Worm (Caenorhabditis elegans) whole organism, early embryonic: ENCODE results near the gene sdz-23.

Experiments used
- B0310.2 ChIP-seq: sonication (generic microtip); optimal IDR thresholded peaks from 2 replicates; lab custom pipeline; 2016; ENCODE audit warnings: mild to moderate bottlenecking, missing genetic modification characterization, missing compliant biosample characterization
- F13C5.2 ChIP-seq: sonication (generic microtip); optimal IDR thresholded peaks from 2 replicates; lab custom pipeline; 2017; ENCODE audit warnings: mild to moderate bottlenecking, missing genetic modification characterization, inconsistent platforms, missing compliant biosample characterization
- aly-1 ChIP-seq: sonication (generic microtip); optimal IDR thresholded peaks from 2 replicates; lab custom pipeline; 2016; ENCODE audit warnings: missing genetic modification characterization, missing compliant biosample characterization
- ama-1 ChIP-seq: fragments of 150-350 bp; optimal IDR thresholded peaks from 2 replicates; lab custom pipeline; 2014
- ceh-13 ChIP-seq: fragments of 200-800 bp; sonication (Bioruptor generic); optimal IDR thresholded peaks from 2 replicates; lab custom pipeline; 2018; ENCODE audit warnings: mild to moderate bottlenecking, missing genetic modification characterization, missing compliant biosample characterization
- ceh-36 ChIP-seq: sonication (generic microtip); optimal IDR thresholded peaks from 2 replicates; lab custom pipeline; 2016; ENCODE audit warnings: missing genetic modification characterization, inconsistent platforms, missing compliant biosample characterization
- ets-7 ChIP-seq: sonication (generic microtip); optimal IDR thresholded peaks from 2 replicates; lab custom pipeline; 2016; ENCODE audit warnings: missing genotype, missing genetic modification characterization, missing compliant biosample characterization
- flt-1 ChIP-seq: fragments of 200-800 bp; sonication (Bioruptor generic); IDR thresholded peaks from 2 replicates; pipeline ENCODE4 v1.3.6; 2022; ENCODE audit warnings: missing genetic modification characterization, missing compliant biosample characterization
- hmbx-1 ChIP-seq: sonication (generic microtip); optimal IDR thresholded peaks from 2 replicates; lab custom pipeline; 2016; ENCODE audit warnings: mild to moderate bottlenecking, missing genetic modification characterization, missing compliant biosample characterization
- hmg-4 ChIP-seq: fragments of 200-800 bp; sonication (Bioruptor generic); optimal IDR thresholded peaks from 2 replicates; lab custom pipeline; 2018; ENCODE audit warnings: mild to moderate bottlenecking, missing genetic modification characterization, missing compliant biosample characterization
- hnd-1 ChIP-seq: sonication (generic microtip); optimal IDR thresholded peaks from 2 replicates; lab custom pipeline; 2016; ENCODE audit warnings: missing genetic modification characterization, missing compliant biosample characterization
- pes-1 ChIP-seq: fragments of 200-800 bp; sonication (Bioruptor generic); IDR thresholded peaks from 2 replicates; pipeline ENCODE4 v1.3.6; 2022; ENCODE audit warnings: missing genetic modification reagents, missing genetic modification characterization, missing compliant biosample characterization
- scrt-1 ChIP-seq: fragments of 200-800 bp; sonication (Bioruptor generic); IDR thresholded peaks from 2 replicates; pipeline ENCODE4 v1.3.6; 2022; ENCODE audit warnings: missing genetic modification characterization, missing compliant biosample characterization
- sea-1 ChIP-seq: fragments of 200-800 bp; sonication (Bioruptor generic); conservative IDR thresholded peaks from 2 replicates; pipeline ENCODE4 v1.3.6; 2022; ENCODE audit warnings: missing genetic modification characterization, missing compliant biosample characterization
- tbx-11 ChIP-seq: fragments of 200-800 bp; sonication (Bioruptor generic); IDR thresholded peaks from 2 replicates; pipeline ENCODE4 v1.3.6; 2022; ENCODE audit warnings: missing genetic modification characterization, missing compliant biosample characterization
- tbx-37 ChIP-seq: fragments of 200-800 bp; sonication (Bioruptor generic); conservative IDR thresholded peaks from 2 replicates; pipeline ENCODE4 v1.3.6; 2022; ENCODE audit warnings: missing genetic modification reagents, missing genetic modification characterization, missing compliant biosample characterization
- tra-4 ChIP-seq: sonication (generic microtip); optimal IDR thresholded peaks from 2 replicates; lab custom pipeline; 2017; ENCODE audit warnings: missing genetic modification characterization, missing compliant biosample characterization

sdz-23 gene

DNA sequence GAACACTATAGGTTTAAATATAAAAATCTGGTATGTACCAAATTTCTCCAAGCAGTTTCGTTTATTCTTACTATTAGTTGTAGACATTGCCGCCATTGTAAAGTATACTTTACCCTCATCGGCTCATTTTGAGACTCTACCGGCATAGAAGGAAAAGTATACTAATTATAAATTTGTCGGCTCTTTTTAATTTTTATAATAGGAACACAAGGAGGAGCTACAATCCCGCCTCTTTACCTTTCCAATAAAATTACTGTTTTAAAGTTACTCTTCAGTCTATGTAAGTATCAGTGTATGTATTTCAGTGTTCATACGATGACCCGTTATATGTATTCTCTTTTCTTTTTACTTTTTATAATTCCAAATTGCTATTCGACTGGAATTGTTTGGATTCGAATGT is at the start of gene sdz-23:
TSS of gene sdz-23 (plus strand) at position 301 of the 400 bp plus-strand sequence.
- TF ChIP-seq pes-1, result no peak
- TF ChIP-seq hnd-1 (tag; lab: Kevin White, UChicago), result no peak
- TF ChIP-seq ets-7 (tag; lab: Kevin White, UChicago), result no peak
- TF ChIP-seq B0310.2 (tag; lab: Kevin White, UChicago), result no peak
- TF ChIP-seq hmbx-1 (tag; lab: Kevin White, UChicago), result no peak
- TF ChIP-seq ceh-36 (tag; lab: Kevin White, UChicago), result no peak
- no peak for TF ChIP-seq tra-4 (tag; lab: Kevin White, UChicago)
- TF ChIP-seq ama-1, result no peak
- no peak for TF ChIP-seq scrt-1 (GFP tag; lab: Robert Waterston, UW)

DNA sequence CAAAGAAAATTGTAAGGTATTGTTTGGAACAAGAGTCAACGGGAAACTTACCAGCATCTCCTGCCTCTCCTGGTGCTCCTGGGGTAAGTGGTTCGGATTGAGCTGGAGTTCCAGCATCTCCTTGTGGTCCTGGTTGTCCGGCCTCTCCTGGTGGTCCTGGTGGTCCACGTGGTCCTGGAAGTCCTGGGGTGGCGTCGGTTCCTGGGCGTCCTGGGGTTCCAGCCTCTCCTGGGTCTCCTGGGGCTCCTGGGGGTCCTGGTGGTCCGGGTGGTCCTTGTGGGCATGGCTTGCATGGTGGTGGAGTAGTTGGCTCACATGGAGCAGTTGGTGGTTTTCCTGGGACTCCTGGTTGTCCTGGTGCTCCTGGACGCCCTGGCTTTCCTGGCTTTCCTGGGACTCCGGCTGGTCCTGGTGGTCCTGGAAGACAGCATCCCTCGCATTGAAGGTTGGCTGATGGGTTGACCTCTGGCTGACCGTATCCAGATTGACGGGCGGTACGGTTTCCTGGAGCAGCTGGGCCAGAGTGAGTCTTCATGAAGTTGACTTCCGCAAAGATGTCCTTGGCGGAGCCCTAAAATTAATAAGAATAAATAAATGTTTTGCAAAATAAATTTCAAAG is 49.2 kb upstream of the sdz-23 start:
- no peak for TF ChIP-seq scrt-1 (GFP tag; lab: Robert Waterston, UW)
- no peak for TF ChIP-seq ceh-13 (GFP tag; lab: Kevin White, UChicago)
- TF ChIP-seq B0310.2 (tag; lab: Kevin White, UChicago), result no peak
- no peak for TF ChIP-seq hmbx-1 (tag; lab: Kevin White, UChicago)
- no peak for TF ChIP-seq sea-1
- no peak for TF ChIP-seq hnd-1 (tag; lab: Kevin White, UChicago)
- no peak for TF ChIP-seq ama-1
- no peak for TF ChIP-seq ceh-36 (tag; lab: Kevin White, UChicago)
- no peak for TF ChIP-seq F13C5.2
- TF ChIP-seq flt-1 (GFP tag; lab: Robert Waterston, UW), result no peak
- TF ChIP-seq tbx-11, result no peak
- TF ChIP-seq ets-7 (tag; lab: Kevin White, UChicago), result no peak
- TF ChIP-seq aly-1 (tag; lab: Kevin White, UChicago), result no peak
- no peak for TF ChIP-seq tra-4 (tag; lab: Kevin White, UChicago)

DNA sequence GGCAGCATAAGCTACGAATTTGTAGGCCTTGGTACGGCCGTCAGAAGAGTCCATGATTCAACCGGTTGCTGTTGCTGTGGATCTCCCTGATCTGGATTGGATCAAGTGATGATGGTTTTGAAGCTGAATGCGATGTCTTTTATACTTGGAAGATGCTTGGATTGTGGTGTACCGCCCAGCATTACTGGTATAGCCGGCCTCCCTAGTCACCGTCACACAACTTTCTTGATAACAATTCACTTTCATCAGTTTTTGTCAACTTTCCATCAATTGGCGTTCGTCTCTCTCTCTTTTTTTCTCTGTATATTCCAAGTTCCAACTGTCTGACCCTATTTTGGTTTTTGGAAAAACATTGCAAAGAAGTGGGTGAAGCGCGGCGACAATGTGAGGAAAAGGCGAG is 48.6 kb upstream of the sdz-23 start, which contains the start of gene col-43:
TSS of gene col-43 (minus strand) at position 101 of the 400 bp plus-strand sequence.
- no peak for TF ChIP-seq B0310.2 (tag; lab: Kevin White, UChicago)
- no peak for TF ChIP-seq tbx-11
- TF ChIP-seq ets-7 (tag; lab: Kevin White, UChicago), result no peak
- TF ChIP-seq F13C5.2, result no peak
- TF ChIP-seq aly-1 (tag; lab: Kevin White, UChicago), result no peak
- TF ChIP-seq tbx-37 (GFP tag; lab: Robert Waterston, UW), result no peak
- TF ChIP-seq flt-1 (GFP tag; lab: Robert Waterston, UW), result no peak
- TF ChIP-seq hmbx-1 (tag; lab: Kevin White, UChicago), result no peak

DNA sequence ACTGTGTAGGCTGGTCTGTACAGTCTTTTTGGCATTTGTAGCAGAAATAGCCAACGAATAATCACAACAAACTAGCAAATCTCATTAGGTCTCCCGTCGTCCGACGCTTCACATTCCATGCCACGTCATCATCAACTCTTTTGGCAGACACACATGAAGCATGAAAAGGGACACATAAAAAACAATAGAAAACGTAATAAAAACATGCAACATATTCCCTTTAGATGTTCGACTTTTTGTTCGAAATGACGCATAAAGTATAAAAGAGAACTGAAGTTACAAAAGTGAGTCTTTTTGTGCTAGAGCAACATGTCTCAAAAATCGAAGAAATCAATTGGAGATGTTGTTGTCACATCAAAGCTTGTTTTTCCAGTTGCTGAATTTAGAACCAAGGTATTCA is 47.6 kb upstream of the sdz-23 start, which contains the start of gene sth-1:
TSS of gene sth-1 (plus strand) at position 301 of the 400 bp plus-strand sequence.
- TF ChIP-seq tbx-37 (GFP tag; lab: Robert Waterston, UW) (no peak), ets-7 (tag; lab: Kevin White, UChicago) (no peak), sea-1 (no peak), F13C5.2 (no peak), pes-1 (no peak), ama-1 (no peak), hmbx-1 (tag; lab: Kevin White, UChicago) (no peak), hnd-1 (tag; lab: Kevin White, UChicago) (no peak)

DNA sequence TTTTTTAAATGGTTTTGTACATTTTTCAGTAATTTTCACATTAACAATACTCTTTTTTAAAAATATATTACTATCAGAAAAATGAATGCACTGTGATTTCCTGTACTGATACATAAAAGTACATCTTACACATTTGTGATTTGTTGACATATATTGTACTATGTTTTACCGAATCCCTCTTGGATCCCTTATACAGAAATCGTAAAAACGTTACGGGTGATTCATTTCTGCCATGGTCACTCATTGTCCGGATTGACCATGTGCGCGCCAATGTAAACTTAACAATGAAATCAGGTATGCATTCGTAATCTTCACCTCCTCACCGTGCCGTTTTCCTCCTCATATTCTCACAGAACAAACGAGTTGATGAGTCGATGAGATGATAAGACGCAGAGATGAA is 45.3 kb upstream of the sdz-23 start, which contains the start of gene ZC513.2:
TSS of gene ZC513.2 (plus strand) at position 301 of the 400 bp plus-strand sequence.
- TF ChIP-seq tbx-37 (GFP tag; lab: Robert Waterston, UW), result no peak
- no peak for TF ChIP-seq B0310.2 (tag; lab: Kevin White, UChicago)
- no peak for TF ChIP-seq sea-1
- no peak for TF ChIP-seq pes-1

DNA sequence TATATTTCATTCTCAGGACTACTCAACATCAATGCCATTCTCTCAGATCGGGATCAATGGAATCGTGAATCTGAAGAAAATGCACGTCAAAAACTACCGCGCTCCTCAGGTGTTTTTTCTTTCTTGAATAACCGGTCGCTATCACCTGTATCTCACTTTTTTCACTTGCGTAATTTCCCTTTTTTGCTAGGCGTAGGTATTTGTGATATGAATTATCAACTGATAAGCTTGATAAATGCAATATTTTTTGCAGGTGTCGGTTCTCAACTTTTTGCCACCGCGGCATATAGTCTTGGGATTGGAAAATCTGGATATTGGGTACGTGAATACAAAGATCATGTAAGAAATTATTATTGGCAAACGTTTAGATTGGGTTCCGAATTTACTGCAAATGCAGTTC is 44.2 kb upstream of the sdz-23 start:
- TF ChIP-seq scrt-1 (GFP tag; lab: Robert Waterston, UW) (no peak), ets-7 (tag; lab: Kevin White, UChicago) (no peak), tra-4 (tag; lab: Kevin White, UChicago) (no peak), aly-1 (tag; lab: Kevin White, UChicago) (no peak), ceh-36 (tag; lab: Kevin White, UChicago) (no peak), pes-1 (no peak), ceh-13 (GFP tag; lab: Kevin White, UChicago) (no peak), tbx-37 (GFP tag; lab: Robert Waterston, UW) (no peak), B0310.2 (tag; lab: Kevin White, UChicago) (no peak), sea-1 (no peak), flt-1 (GFP tag; lab: Robert Waterston, UW) (no peak), hmbx-1 (tag; lab: Kevin White, UChicago) (no peak)

DNA sequence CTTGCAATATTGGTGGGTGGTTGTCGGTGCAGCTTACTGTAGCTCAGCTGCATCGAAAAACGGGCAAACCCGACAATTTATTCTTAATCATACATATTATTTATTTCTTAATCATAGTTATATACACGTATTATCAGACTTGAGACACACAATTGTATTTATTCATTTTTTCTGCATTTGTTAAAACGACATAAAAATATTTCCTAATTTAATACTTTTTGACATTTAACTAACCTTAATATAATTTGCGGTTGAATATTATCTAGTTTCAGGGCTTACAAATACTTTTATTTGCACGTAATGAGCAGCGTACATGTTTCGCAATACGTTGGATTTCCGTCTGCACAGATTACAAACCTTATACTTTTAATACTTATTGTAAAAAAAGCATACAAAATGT is 41.0 kb upstream of the sdz-23 start, which contains the start of gene str-138:
TSS of gene str-138 (plus strand) at position 301 of the 400 bp plus-strand sequence.
- TF ChIP-seq pes-1 (no peak), hmg-4 (GFP tag; lab: Kevin White, UChicago) (no peak), F13C5.2 (no peak), hmbx-1 (tag; lab: Kevin White, UChicago) (no peak), tbx-11 (no peak), ets-7 (tag; lab: Kevin White, UChicago) (no peak), hnd-1 (tag; lab: Kevin White, UChicago) (no peak), tbx-37 (GFP tag; lab: Robert Waterston, UW) (no peak), ama-1 (no peak), ceh-36 (tag; lab: Kevin White, UChicago) (no peak), ceh-13 (GFP tag; lab: Kevin White, UChicago) (no peak), tra-4 (tag; lab: Kevin White, UChicago) (no peak)

DNA sequence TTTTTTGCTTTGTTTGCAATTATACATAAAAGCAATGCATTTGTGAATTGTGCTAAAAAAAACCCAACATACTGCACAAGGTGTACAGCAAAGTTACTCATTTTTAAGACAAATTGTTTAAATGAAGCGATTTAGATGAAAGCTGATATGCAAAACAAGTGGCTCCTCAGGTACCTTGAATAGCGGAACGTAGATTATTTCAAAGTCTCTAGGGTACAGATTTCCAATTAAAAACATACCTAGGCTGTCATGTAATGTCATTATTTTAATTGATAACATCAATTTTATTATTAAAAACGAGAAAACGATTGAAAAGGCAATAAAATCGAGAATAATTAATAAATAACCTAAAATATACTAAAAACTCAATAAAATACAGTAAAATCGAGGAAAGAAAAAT is 37.3 kb upstream of the sdz-23 start, which contains the start of gene str-139:
TSS of gene str-139 (minus strand) at position 101 of the 400 bp plus-strand sequence.
- TF ChIP-seq B0310.2 (tag; lab: Kevin White, UChicago) (no peak), tra-4 (tag; lab: Kevin White, UChicago) (no peak), ceh-36 (tag; lab: Kevin White, UChicago) (no peak), ets-7 (tag; lab: Kevin White, UChicago) (no peak), flt-1 (GFP tag; lab: Robert Waterston, UW) (no peak), sea-1 (no peak), aly-1 (tag; lab: Kevin White, UChicago) (no peak), hmg-4 (GFP tag; lab: Kevin White, UChicago) (no peak), ceh-13 (GFP tag; lab: Kevin White, UChicago) (no peak), ama-1 (no peak), tbx-11 (no peak), scrt-1 (GFP tag; lab: Robert Waterston, UW) (no peak), hmbx-1 (tag; lab: Kevin White, UChicago) (no peak), tbx-37 (GFP tag; lab: Robert Waterston, UW) (no peak), hnd-1 (tag; lab: Kevin White, UChicago) (no peak), pes-1 (no peak), F13C5.2 (no peak)
